Worm (Caenorhabditis elegans) whole organism, young adult: ENCODE results near the gene gos-28.

Source experiments
- B0019.2 ChIP-seq: fragments of 200-800 bp; sonication (Bioruptor generic); conservative IDR thresholded peaks from 2 replicates; pipeline ENCODE4 v1.3.6; 2022; ENCODE audit warnings: missing genetic modification reagents, missing genetic modification characterization, missing compliant biosample characterization
- C17E4.6 ChIP-seq: fragments of 200-800 bp; sonication (Bioruptor generic); IDR thresholded peaks from 2 replicates; pipeline ENCODE4 v1.3.6; 2022; ENCODE audit warnings: missing genetic modification reagents, missing genetic modification characterization, missing compliant biosample characterization
- F10E7.11 ChIP-seq: sonication (generic microtip); optimal IDR thresholded peaks from 2 replicates; lab custom pipeline; 2017; ENCODE audit warnings: mild to moderate bottlenecking, missing genetic modification characterization, moderate library complexity, missing compliant biosample characterization
- F22D6.2 ChIP-seq: sonication (generic microtip); optimal IDR thresholded peaks from 2 replicates; lab custom pipeline; 2016; ENCODE audit warnings: mild to moderate bottlenecking, missing genetic modification characterization, missing compliant biosample characterization
- F33H1.4 ChIP-seq: fragments of 200-800 bp; sonication (Bioruptor generic); IDR thresholded peaks from 2 replicates; pipeline ENCODE4 v1.3.6; 2022; ENCODE audit warnings: missing genetic modification reagents, missing genetic modification characterization, missing compliant biosample characterization
- F57A8.1 ChIP-seq: fragments of 200-800 bp; sonication (Bioruptor generic); optimal IDR thresholded peaks from 2 replicates; lab custom pipeline; 2018; ENCODE audit warnings: mild to moderate bottlenecking, missing genetic modification characterization, moderate library complexity, missing compliant biosample characterization
- K12H6.12 ChIP-seq: fragments of 200-800 bp; sonication (Bioruptor generic); optimal IDR thresholded peaks from 2 replicates; lab custom pipeline; 2018; ENCODE audit warnings: mild to moderate bottlenecking, missing genetic modification characterization, missing compliant biosample characterization
- Y53F4B.3 ChIP-seq: fragments of 200-800 bp; sonication (Bioruptor generic); IDR thresholded peaks from 2 replicates; pipeline ENCODE4 v1.3.6; 2022; ENCODE audit warnings: missing genetic modification reagents, missing genetic modification characterization, missing compliant biosample characterization
- Y53G8AR.9 ChIP-seq: fragments of 200-800 bp; sonication (Bioruptor generic); conservative IDR thresholded peaks from 2 replicates; pipeline ENCODE4 v1.3.6; 2022; ENCODE audit warnings: missing genetic modification reagents, missing genetic modification characterization, missing compliant biosample characterization
- Y79H2A.3 ChIP-seq: fragments of 200-800 bp; sonication (Bioruptor generic); conservative IDR thresholded peaks from 2 replicates; pipeline ENCODE4 v1.3.6; 2022; ENCODE audit warnings: missing genetic modification reagents, missing genetic modification characterization, missing compliant biosample characterization
- ZK185.1 ChIP-seq: sonication (generic microtip); optimal IDR thresholded peaks from 2 replicates; lab custom pipeline; 2016; ENCODE audit warnings: mild to moderate bottlenecking, missing genetic modification characterization, missing compliant biosample characterization; ENCODE audit not compliant: poor library complexity, severe bottlenecking
- akir-1 ChIP-seq: fragments of 200-800 bp; sonication (Bioruptor generic); optimal IDR thresholded peaks from 2 replicates; lab custom pipeline; 2018; ENCODE audit warnings: mild to moderate bottlenecking, missing genetic modification characterization, moderate library complexity, missing compliant biosample characterization
- aptf-2 ChIP-seq: fragments of 200-800 bp; sonication (Bioruptor generic); conservative IDR thresholded peaks from 2 replicates; pipeline ENCODE4 v1.3.6; 2022; ENCODE audit warnings: missing genetic modification reagents, missing genetic modification characterization, missing compliant biosample characterization
- atf-7 ChIP-seq: sonication (generic microtip); optimal IDR thresholded peaks from 2 replicates; lab custom pipeline; 2017; ENCODE audit warnings: mild to moderate bottlenecking, missing genetic modification characterization, missing compliant biosample characterization
- attf-5 ChIP-seq: fragments of 200-800 bp; sonication (Bioruptor generic); optimal IDR thresholded peaks from 2 replicates; lab custom pipeline; 2018; ENCODE audit warnings: mild to moderate bottlenecking, missing genetic modification characterization, missing compliant biosample characterization
- cebp-1 ChIP-seq, 2 experiments: fragments of 200-800 bp in 1 of 2; sonication (Bioruptor generic) in 1 of 2; sonication (generic microtip) in 1 of 2; IDR thresholded peaks in 1 of 2; optimal IDR thresholded peaks in 1 of 2; 2 replicates each; pipeline versions ENCODE4 v1.3.6 to Lab custom; 2017 to 2022; ENCODE audit warnings: missing compliant biosample characterization in 2 of 2, missing genetic modification characterization in 2 of 2, mild to moderate bottlenecking in 1 of 2, missing genetic modification reagents in 1 of 2, moderate library complexity in 1 of 2
- ceh-100 ChIP-seq: fragments of 200-800 bp; sonication (Bioruptor generic); IDR thresholded peaks from 2 replicates; pipeline ENCODE4 v1.3.6; 2022; ENCODE audit warnings: missing genetic modification reagents, missing genetic modification characterization, missing compliant biosample characterization
- ceh-27 ChIP-seq: fragments of 200-800 bp; sonication (Bioruptor generic); optimal IDR thresholded peaks from 2 replicates; lab custom pipeline; 2018; ENCODE audit warnings: mild to moderate bottlenecking, missing genetic modification characterization, moderate library complexity, missing compliant biosample characterization
- chd-7 ChIP-seq: sonication (generic microtip); optimal IDR thresholded peaks from 2 replicates; lab custom pipeline; 2016; ENCODE audit warnings: mild to moderate bottlenecking, missing genetic modification characterization, moderate library complexity, missing compliant biosample characterization
- die-1 ChIP-seq: sonication (generic microtip); optimal IDR thresholded peaks from 2 replicates; lab custom pipeline; 2016; ENCODE audit warnings: missing genotype, mild to moderate bottlenecking, missing genetic modification characterization, missing compliant biosample characterization
- dpff-1 ChIP-seq: sonication (generic microtip); optimal IDR thresholded peaks from 2 replicates; lab custom pipeline; 2017; ENCODE audit warnings: mild to moderate bottlenecking, missing genetic modification characterization, missing compliant biosample characterization
- egl-44 ChIP-seq: fragments of 200-800 bp; sonication (Bioruptor generic); IDR thresholded peaks from 2 replicates; pipeline ENCODE4 v1.3.6; 2022; ENCODE audit warnings: missing genetic modification reagents, missing genetic modification characterization, missing compliant biosample characterization
- ekl-4 ChIP-seq: fragments of 200-800 bp; sonication (Bioruptor generic); IDR thresholded peaks from 2 replicates; pipeline ENCODE4 v1.3.6; 2022; ENCODE audit warnings: missing genetic modification reagents, missing genetic modification characterization, missing compliant biosample characterization
- fkh-3 ChIP-seq: sonication (generic microtip); optimal IDR thresholded peaks from 2 replicates; lab custom pipeline; 2016; ENCODE audit warnings: mild to moderate bottlenecking, missing genetic modification characterization, missing compliant biosample characterization
- hlh-12 ChIP-seq: sonication (generic microtip); optimal IDR thresholded peaks from 2 replicates; lab custom pipeline; 2016; ENCODE audit warnings: missing genetic modification characterization, missing compliant biosample characterization
- hrde-1 ChIP-seq: sonication (generic microtip); optimal IDR thresholded peaks from 2 replicates; lab custom pipeline; 2016; ENCODE audit warnings: missing genetic modification characterization, mild to moderate bottlenecking, missing compliant biosample characterization, moderate library complexity, missing genotype, missing genetic modification reagents, borderline replicate concordance
- hsf-1 ChIP-seq: fragments of 200-800 bp; sonication (Bioruptor generic); IDR thresholded peaks from 2 replicates; pipeline ENCODE4 v1.3.6; 2022; ENCODE audit warnings: missing genetic modification reagents, missing genetic modification characterization, missing compliant biosample characterization
- let-526 ChIP-seq: fragments of 200-800 bp; sonication (Bioruptor generic); IDR thresholded peaks from 2 replicates; pipeline ENCODE4 v1.3.6; 2022; ENCODE audit warnings: missing genetic modification reagents, missing genetic modification characterization, missing compliant biosample characterization
- lin-40 ChIP-seq: sonication (generic microtip); optimal IDR thresholded peaks from 2 replicates; lab custom pipeline; 2016; ENCODE audit warnings: missing genetic modification characterization, mild to moderate bottlenecking, missing compliant biosample characterization, missing genotype, missing genetic modification reagents
- lin-54 ChIP-seq: fragments of 200-800 bp; sonication (Bioruptor generic); optimal IDR thresholded peaks from 2 replicates; lab custom pipeline; 2018; ENCODE audit warnings: mild to moderate bottlenecking, missing genetic modification characterization, missing compliant biosample characterization
- lsl-1 ChIP-seq: fragments of 200-800 bp; sonication (Bioruptor generic); optimal IDR thresholded peaks from 2 replicates; lab custom pipeline; 2018; ENCODE audit warnings: mild to moderate bottlenecking, missing genetic modification characterization, moderate library complexity, missing compliant biosample characterization
- lsy-27 ChIP-seq: sonication (generic microtip); optimal IDR thresholded peaks from 2 replicates; lab custom pipeline; 2017; ENCODE audit warnings: missing genetic modification characterization, mild to moderate bottlenecking, missing compliant biosample characterization, antibody characterized with exemption, missing genotype, borderline replicate concordance; ENCODE audit not compliant: insufficient read depth
- madf-3 ChIP-seq: fragments of 200-800 bp; sonication (Bioruptor generic); IDR thresholded peaks from 2 replicates; pipeline ENCODE4 v1.3.6; 2022; ENCODE audit warnings: missing genetic modification reagents, missing genetic modification characterization, missing compliant biosample characterization
- mel-28 ChIP-seq: sonication (generic microtip); optimal IDR thresholded peaks from 2 replicates; lab custom pipeline; 2016; ENCODE audit warnings: borderline replicate concordance, mild to moderate bottlenecking, missing genetic modification characterization, missing compliant biosample characterization
- nhr-179 ChIP-seq: sonication (generic microtip); optimal IDR thresholded peaks from 2 replicates; lab custom pipeline; 2016; ENCODE audit warnings: mild to moderate bottlenecking, missing genetic modification characterization, missing compliant biosample characterization
- rcor-1 ChIP-seq: fragments of 200-800 bp; sonication (Bioruptor generic); IDR thresholded peaks from 2 replicates; pipeline ENCODE4 v1.3.6; 2022; ENCODE audit warnings: missing genetic modification reagents, missing genetic modification characterization, missing compliant biosample characterization
- rpc-1 ChIP-seq, 2 experiments: fragments of 150-350 bp in 1 of 2; sonication (generic microtip) in 1 of 2; optimal IDR thresholded peaks; 2 replicates each; lab custom pipeline; 2014 to 2018; ENCODE audit warnings: missing biosample characterization in 1 of 2, missing genetic modification characterization in 1 of 2, missing genetic modification reagents in 1 of 2, missing genotype in 1 of 2
- tlf-1 ChIP-seq: fragments of 200-800 bp; sonication (Bioruptor generic); optimal IDR thresholded peaks from 2 replicates; lab custom pipeline; 2018; ENCODE audit warnings: mild to moderate bottlenecking, missing genetic modification characterization, missing compliant biosample characterization
- zfh-2 ChIP-seq: fragments of 200-800 bp; sonication (Bioruptor generic); conservative IDR thresholded peaks from 2 replicates; pipeline ENCODE4 v1.3.6; 2022; ENCODE audit warnings: missing genetic modification reagents, missing genetic modification characterization, missing compliant biosample characterization
- zim-3 ChIP-seq: sonication (generic microtip); optimal IDR thresholded peaks from 2 replicates; lab custom pipeline; 2017; ENCODE audit warnings: mild to moderate bottlenecking, missing genetic modification characterization, moderate library complexity, missing compliant biosample characterization
- ztf-28 ChIP-seq: fragments of 200-800 bp; sonication (Bioruptor generic); IDR thresholded peaks from 2 replicates; pipeline ENCODE4 v1.3.6; 2022; ENCODE audit warnings: missing genetic modification reagents, missing genetic modification characterization, missing compliant biosample characterization
- ztf-6 ChIP-seq: fragments of 200-800 bp; sonication (Bioruptor generic); IDR thresholded peaks from 2 replicates; pipeline ENCODE4 v1.3.6; 2022; ENCODE audit warnings: missing genetic modification reagents, missing genetic modification characterization, missing compliant biosample characterization

Gene gos-28

ce11 chrIII:7357356-7357755 lies 8.4 kb upstream of the gos-28 start, which contains the start of gene F08F8.10 (continued):
- TF ChIP-seq F22D6.2 (tag; lab: Kevin White, UChicago) (no peak), attf-5 (GFP tag; lab: Kevin White, UChicago) (peak; percentile 65), K12H6.12 (peak; percentile 8), Y53F4B.3 (no peak), let-526 (no peak), tlf-1 (GFP tag; lab: Kevin White, UChicago) (no peak), ceh-100 (GFP tag; lab: Robert Waterston, UW) (no peak), rcor-1 (GFP tag; lab: Robert Waterston, UW) (no peak), mel-28 (no peak), C17E4.6 (no peak), ztf-6 (GFP tag; lab: Robert Waterston, UW) (no peak), F10E7.11 (tag; lab: Kevin White, UChicago) (no peak), F33H1.4 (no peak), atf-7 (tag; lab: Kevin White, UChicago) (no peak), aptf-2 (GFP tag; lab: Robert Waterston, UW) (no peak), hsf-1 (GFP tag; lab: Robert Waterston, UW) (0 out of 2 replicates have a peak, but pooled peaks have one; percentile 29), zim-3 (tag; lab: Kevin White, UChicago) (no peak), Y53G8AR.9 (no peak), dpff-1 (tag; lab: Kevin White, UChicago) (no peak), cebp-1 (GFP tag; IDR thresholded peaks at IDR 0.05; lab: Robert Waterston, UW) (no peak), cebp-1 (tag; optimal IDR thresholded peaks at IDR 0.05; lab: Kevin White, UChicago) (peak; percentile 39), lin-40 (no peak), hrde-1 (tag; lab: Kevin White, UChicago) (peak; percentile 14), rpc-1 (optimal IDR thresholded peaks at IDR 0.05; lab: Kevin White, UChicago) (no peak), rpc-1 (tag; optimal IDR thresholded peaks at IDR 0.05; lab: Kevin White, UChicago) (no peak), die-1 (tag; lab: Kevin White, UChicago) (peak; percentile 24), lin-54 (GFP tag; lab: Kevin White, UChicago) (peak; percentile 23), lsy-27 (tag; lab: Kevin White, UChicago) (no peak), chd-7 (tag; lab: Kevin White, UChicago) (no peak), ztf-28 (no peak), madf-3 (GFP tag; lab: Robert Waterston, UW) (no peak), lsl-1 (no peak)

ce11 chrIII:7353871-7354270 lies 4.9 kb upstream of the gos-28 start, which contains the start of gene F08F8.9:
Gene F08F8.9 (minus strand): TSS chrIII:7353971.
- no peak for TF ChIP-seq ZK185.1 (tag; lab: Kevin White, UChicago)
- no peak for TF ChIP-seq zfh-2 (GFP tag; lab: Robert Waterston, UW)
- TF ChIP-seq F57A8.1 (GFP tag; lab: Kevin White, UChicago): no peak
- no peak for TF ChIP-seq chd-7 (tag; lab: Kevin White, UChicago)
- TF ChIP-seq nhr-179 (tag; lab: Kevin White, UChicago): no peak
- no peak for TF ChIP-seq lsl-1
- TF ChIP-seq akir-1 (GFP tag; lab: Kevin White, UChicago): no peak
- no peak for TF ChIP-seq egl-44
- no peak for TF ChIP-seq ekl-4 (GFP tag; lab: Robert Waterston, UW)
- no peak for TF ChIP-seq ceh-27
- no peak for TF ChIP-seq B0019.2 (GFP tag; lab: Robert Waterston, UW)
- no peak for TF ChIP-seq F33H1.4
- no peak for TF ChIP-seq Y79H2A.3
- TF ChIP-seq hlh-12 (tag; lab: Kevin White, UChicago): no peak
- TF ChIP-seq fkh-3 (tag; lab: Kevin White, UChicago): no peak
- TF ChIP-seq atf-7 (tag; lab: Kevin White, UChicago): no peak
- TF ChIP-seq hsf-1 (GFP tag; lab: Robert Waterston, UW): no peak
